Worm (Caenorhabditis elegans) whole organism, midembryonic: ENCODE results near the gene mob-2.

Experiments used
- T22C8.4 ChIP-seq: fragments of 200-800 bp; sonication (Bioruptor generic); IDR thresholded peaks from 2 replicates; pipeline ENCODE4 v1.3.6; 2022; ENCODE audit warnings: missing genetic modification characterization, missing compliant biosample characterization
- ref-1 ChIP-seq: fragments of 200-800 bp; sonication (Bioruptor generic); conservative IDR thresholded peaks from 2 replicates; pipeline ENCODE4 v1.3.6; 2022; ENCODE audit warnings: missing genetic modification reagents, missing genetic modification characterization, missing compliant biosample characterization
- tab-1 ChIP-seq: fragments of 200-800 bp; sonication (Bioruptor generic); IDR thresholded peaks from 2 replicates; pipeline ENCODE4 v1.3.6; 2022; ENCODE audit warnings: missing genetic modification characterization, missing compliant biosample characterization

- TF ChIP-seq tab-1 (GFP tag; lab: Robert Waterston, UW) (no peak), ref-1 (no peak), T22C8.4 (GFP tag; lab: Robert Waterston, UW) (no peak)
These were observed 6.7 kb downstream of the mob-2 start for ce11 chrX:13163185-13163584.
